Fruit fly (Drosophila melanogaster): Measurements from ENCODE around the gene rk.

Gene rk

DNA sequence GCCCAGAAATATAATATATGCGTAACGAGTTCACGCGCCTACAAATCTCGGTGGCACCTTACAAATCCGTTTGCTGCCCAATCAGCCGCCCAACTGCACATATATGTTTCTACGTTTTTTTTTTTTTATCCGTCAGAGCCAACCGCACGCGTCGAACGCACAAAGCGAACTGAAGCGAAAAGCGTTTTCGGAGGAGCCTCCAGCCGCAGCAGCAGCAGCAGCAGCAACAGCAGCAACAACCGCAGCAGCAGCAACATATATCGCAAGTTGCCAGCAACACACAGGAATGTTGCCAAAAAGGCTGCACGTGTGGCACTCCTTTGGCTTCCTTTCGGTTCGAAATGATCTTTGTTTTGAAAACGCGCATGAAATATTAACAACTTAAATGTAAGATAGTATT is at the start of gene rk:
Gene rk, minus strand, starts transcription at position 171 of the 400 bp plus-strand sequence.
- no peak for TF ChIP-seq insv (optimal IDR thresholded peaks at IDR 0.05)
- no peak for TF ChIP-seq Sin3A (optimal IDR thresholded peaks at IDR 0.05)

DNA sequence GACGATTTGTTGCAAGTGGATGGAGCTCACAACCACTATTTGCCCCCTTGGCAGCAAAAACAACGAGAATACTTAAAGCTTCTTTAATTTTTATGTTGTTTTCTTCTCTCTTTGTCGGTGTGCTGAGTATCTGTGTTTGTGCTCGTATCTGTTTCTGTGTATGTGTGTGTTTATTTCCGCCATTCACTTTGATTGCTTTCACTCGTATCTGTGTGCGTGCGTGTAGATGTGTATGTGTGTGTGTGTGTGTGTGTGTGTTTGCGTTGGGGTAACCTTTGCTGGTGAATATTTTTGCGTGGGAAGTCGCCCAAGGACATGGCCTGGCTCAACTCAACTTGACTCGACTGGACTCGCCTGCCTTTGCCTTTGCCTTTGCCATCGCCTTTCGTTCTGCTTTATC is 48.9 kb upstream of the rk start:
- TF ChIP-seq insv (optimal IDR thresholded peaks at IDR 0.05) (no peak), ttk (optimal IDR thresholded peaks at IDR 0.05) (no peak), Sin3A (optimal IDR thresholded peaks at IDR 0.05) (no peak), psq (optimal IDR thresholded peaks at IDR 0.05) (no peak), h (optimal IDR thresholded peaks at IDR 0.05) (no peak), Myc (optimal IDR thresholded peaks at IDR 0.05) (no peak)

DNA sequence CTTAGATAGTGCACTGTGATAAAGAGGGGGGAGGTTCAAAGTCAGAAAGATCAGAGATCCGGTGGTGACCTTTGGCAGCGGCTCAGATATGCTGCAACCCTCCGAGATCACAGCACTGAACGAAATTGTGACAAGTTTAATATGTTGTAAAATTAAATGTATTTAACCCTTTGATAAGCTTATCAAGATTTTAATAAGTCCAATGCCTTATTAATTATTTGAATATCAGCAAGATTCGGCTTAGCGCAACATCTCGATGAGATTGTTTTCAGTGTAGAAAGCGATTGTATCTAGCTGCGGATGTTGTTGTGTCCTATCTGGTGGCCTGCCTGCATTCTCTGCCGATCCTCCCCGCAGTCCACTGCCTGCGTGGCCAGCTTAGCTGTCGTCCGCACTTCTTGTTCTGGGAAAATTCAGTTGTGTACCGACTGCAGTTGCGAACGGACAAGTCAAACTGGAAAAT is 46.2 kb upstream of the rk start, which contains the start of gene NimC4:
Gene NimC4, plus strand, starts transcription at position 413 of the 463 bp plus-strand sequence.
- TF ChIP-seq h (optimal IDR thresholded peaks at IDR 0.05), result no peak
- no peak for TF ChIP-seq insv (optimal IDR thresholded peaks at IDR 0.05)
- no peak for TF ChIP-seq ttk (optimal IDR thresholded peaks at IDR 0.05)
- no peak for TF ChIP-seq Myc (optimal IDR thresholded peaks at IDR 0.05)
- no peak for TF ChIP-seq psq (optimal IDR thresholded peaks at IDR 0.05)
- TF ChIP-seq Sin3A (optimal IDR thresholded peaks at IDR 0.05), result no peak

DNA sequence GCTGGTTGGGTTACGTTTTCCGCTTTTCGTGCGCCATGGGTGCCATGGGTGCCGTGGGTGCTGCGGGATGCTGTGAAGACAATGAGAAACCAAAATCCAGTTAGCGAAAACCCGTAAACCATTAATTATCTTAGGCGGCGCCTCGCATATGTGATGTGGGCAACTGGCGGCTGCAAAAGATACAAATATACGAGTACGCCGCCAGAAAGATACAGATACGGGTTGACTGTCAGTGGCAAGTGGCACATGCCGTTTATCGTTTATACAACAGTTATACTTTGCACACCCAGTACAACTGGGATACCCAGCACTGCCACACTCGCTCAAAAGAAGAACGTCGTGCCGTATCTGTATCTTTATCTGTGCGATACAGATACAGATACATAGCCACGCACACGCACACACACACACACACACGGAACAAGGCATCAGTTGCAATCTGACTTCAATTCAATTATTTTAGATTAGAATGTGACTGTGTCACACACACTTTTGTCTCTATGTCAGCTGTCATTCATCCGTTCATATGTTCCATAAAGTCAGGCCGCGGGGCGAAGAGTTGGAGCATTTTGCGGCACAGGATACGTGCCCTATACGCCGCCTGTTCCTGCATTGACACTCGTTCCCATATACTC is 44.6 kb upstream of the rk start:
- TF ChIP-seq Myc (optimal IDR thresholded peaks at IDR 0.05), result no peak
- TF ChIP-seq insv (optimal IDR thresholded peaks at IDR 0.05), result no peak
- no peak for TF ChIP-seq psq (optimal IDR thresholded peaks at IDR 0.05)

DNA sequence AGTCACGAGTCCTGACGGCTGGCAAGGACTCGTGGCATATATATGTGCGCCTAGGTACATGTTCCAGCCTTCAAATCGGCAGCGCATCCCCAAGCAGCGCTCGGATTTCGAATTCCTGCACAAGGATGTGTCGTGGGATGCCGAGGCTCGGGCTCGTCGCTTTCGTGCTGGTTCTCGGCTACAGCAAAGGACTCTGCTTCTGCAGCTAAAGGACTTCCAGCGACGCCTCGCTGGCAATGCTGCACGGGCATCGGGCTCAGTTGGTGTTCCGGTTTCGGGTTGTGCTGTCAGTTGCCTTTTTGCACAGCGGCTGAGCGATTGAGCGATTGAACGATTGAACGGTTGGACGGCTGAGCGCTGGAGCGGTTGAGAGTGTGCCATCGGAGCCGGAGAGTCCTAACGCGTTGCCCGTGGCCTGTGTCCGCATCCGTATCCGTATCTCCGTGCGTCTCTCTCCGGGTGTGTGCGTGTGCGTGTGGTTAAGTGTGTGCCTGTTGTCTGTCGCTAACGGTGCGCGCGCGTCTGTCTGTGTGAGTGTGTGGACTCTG is 39.0 kb upstream of the rk start, which contains the start of gene nAChRalpha5:
Gene nAChRalpha5, plus strand, starts transcription at position 235 of the 548 bp plus-strand sequence.
- no peak for TF ChIP-seq h (optimal IDR thresholded peaks at IDR 0.05)
- no peak for TF ChIP-seq Sin3A (optimal IDR thresholded peaks at IDR 0.05)
- TF ChIP-seq psq (optimal IDR thresholded peaks at IDR 0.05), result no peak
- TF ChIP-seq ttk (optimal IDR thresholded peaks at IDR 0.05), result no peak
- TF ChIP-seq Myc (optimal IDR thresholded peaks at IDR 0.05), result no peak
- TF ChIP-seq insv (optimal IDR thresholded peaks at IDR 0.05), result no peak

DNA sequence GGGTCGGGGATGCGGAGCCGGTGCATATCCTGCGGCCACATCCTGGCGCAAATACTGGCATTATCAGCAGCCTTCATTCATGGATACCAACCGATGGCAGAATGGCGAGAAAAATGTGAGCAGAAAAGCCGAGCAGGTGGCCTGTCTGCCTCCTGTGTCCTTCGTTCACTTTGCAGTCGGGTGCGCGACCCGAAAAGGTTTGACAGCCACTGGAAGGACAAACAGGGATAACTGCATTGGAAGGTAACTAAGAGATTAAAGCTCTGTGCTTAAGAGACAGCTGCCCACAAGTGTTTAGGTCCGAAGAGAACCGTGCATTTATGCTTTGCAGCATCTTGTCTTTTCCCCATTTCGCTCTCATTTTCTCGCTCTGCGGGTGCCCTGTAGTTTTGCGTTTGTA is 37.7 kb upstream of the rk start:
- TF ChIP-seq insv (optimal IDR thresholded peaks at IDR 0.05), result no peak
- no peak for TF ChIP-seq Myc (optimal IDR thresholded peaks at IDR 0.05)
- TF ChIP-seq Sin3A (optimal IDR thresholded peaks at IDR 0.05), result no peak
- TF ChIP-seq ttk (optimal IDR thresholded peaks at IDR 0.05), result no peak
- no peak for TF ChIP-seq psq (optimal IDR thresholded peaks at IDR 0.05)
- TF ChIP-seq h (optimal IDR thresholded peaks at IDR 0.05), result no peak

DNA sequence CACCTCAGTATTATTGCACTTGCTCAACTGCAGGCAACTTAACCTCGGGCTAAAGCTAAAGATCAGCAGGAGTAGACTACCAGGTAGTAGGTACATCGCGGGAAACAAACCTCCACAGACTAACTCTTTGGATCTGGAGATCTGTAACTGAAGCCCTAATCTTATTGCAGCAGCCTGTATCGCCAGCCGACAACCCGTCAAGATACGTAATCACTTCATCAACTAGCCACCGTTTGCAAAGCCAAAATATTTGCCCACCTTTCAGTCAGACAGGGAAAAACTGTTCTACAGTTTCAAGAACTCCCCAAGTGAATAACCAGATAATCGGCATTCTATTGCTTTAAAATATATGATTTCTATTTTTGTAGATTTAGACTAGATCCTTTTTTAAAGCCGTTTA is 30.4 kb upstream of the rk start, which contains the start of gene CG18095:
Gene CG18095, minus strand, starts transcription at position 101 of the 400 bp plus-strand sequence.
- TF ChIP-seq Myc (optimal IDR thresholded peaks at IDR 0.05) (no peak), Sin3A (optimal IDR thresholded peaks at IDR 0.05) (no peak), h (optimal IDR thresholded peaks at IDR 0.05) (no peak), ttk (optimal IDR thresholded peaks at IDR 0.05) (no peak), insv (optimal IDR thresholded peaks at IDR 0.05) (no peak), psq (optimal IDR thresholded peaks at IDR 0.05) (no peak)

DNA sequence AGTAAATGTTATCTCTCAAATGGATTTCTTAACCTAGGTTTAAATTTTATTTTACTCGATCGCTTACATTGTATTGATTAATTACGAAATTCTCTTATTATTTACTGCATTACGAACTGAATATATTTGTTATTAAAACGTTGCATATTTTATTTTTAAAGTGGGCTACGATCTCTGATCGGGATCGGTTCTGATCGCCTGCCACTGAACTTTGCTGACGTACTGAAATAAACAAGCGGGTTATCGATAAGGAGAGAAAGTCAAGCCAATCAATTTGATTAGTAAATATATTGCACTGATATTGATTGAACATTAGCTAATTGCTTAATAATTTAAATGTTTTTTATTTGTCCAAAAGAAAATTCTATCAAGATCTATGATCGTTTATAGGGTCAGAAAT is 28.2 kb upstream of the rk start:
- TF ChIP-seq h (optimal IDR thresholded peaks at IDR 0.05) (no peak), insv (optimal IDR thresholded peaks at IDR 0.05) (no peak), ttk (optimal IDR thresholded peaks at IDR 0.05) (no peak)

DNA sequence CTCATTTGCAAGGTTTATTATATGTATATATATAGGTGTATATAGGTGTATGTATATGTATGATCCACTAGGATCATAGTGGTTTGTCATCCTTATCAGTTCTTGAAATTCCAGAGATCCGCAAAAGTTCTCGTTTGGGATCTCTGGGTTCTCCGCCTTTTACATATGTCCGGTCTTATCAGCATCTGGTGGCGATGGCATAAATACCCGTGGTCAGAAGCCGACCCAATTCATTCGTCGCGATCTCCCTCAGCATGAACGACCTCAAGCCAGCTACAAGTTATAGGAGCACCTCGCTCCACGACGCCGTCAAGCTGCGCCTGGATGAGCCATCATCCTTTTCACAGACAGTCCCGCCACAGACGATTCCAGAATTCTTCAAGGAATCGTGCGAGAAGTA is 25.7 kb upstream of the rk start, which contains the start of gene hll:
Gene hll, plus strand, starts transcription at position 224 of the 400 bp plus-strand sequence.
- TF ChIP-seq Sin3A (optimal IDR thresholded peaks at IDR 0.05), result no peak
- TF ChIP-seq Myc (optimal IDR thresholded peaks at IDR 0.05), result no peak
- TF ChIP-seq psq (optimal IDR thresholded peaks at IDR 0.05), result no peak
- no peak for TF ChIP-seq h (optimal IDR thresholded peaks at IDR 0.05)
- no peak for TF ChIP-seq insv (optimal IDR thresholded peaks at IDR 0.05)

DNA sequence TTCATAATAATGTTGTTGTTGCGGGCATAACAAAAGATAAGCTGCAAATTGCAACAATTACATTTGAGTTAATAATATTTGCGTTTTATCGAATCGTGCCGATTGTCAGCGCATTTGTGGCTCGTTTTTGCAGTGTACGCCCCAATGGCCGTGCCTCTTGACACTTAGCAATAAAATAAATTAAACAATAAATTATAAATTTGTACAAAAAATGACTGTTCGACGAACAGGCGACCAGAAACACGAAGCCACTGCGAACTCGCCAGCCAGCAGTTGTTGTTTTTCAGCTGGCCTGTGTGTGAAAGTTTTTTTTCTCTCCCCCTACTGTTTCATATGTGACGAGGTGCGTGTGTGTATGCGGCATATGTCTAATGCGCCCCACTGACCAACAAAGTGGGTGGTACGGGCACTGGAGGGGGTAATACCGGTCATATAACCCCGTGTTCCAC is 24.5 kb upstream of the rk start:
- TF ChIP-seq insv (optimal IDR thresholded peaks at IDR 0.05) (no peak), Myc (optimal IDR thresholded peaks at IDR 0.05) (no peak)

DNA sequence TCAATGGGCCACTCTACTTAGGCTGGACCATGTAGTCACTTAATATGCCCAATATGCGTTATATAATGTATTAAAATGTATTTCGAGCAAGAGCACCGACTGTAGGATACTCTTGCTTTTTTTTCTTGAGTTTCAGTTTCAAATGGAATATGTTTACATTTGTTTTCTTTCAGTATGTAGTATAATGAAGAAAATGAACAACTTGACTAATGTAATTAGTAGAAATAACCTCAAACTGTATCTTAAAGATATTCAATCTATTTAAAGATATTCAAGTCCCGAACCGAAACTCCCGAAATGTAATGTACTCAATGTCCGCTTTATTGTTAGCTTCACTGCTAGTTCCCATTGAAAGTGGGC is 23.7 kb upstream of the rk start:
- TF ChIP-seq h (optimal IDR thresholded peaks at IDR 0.05) (no peak), Myc (optimal IDR thresholded peaks at IDR 0.05) (no peak), Sin3A (optimal IDR thresholded peaks at IDR 0.05) (no peak), psq (optimal IDR thresholded peaks at IDR 0.05) (no peak), ttk (optimal IDR thresholded peaks at IDR 0.05) (no peak), insv (optimal IDR thresholded peaks at IDR 0.05) (no peak)

DNA sequence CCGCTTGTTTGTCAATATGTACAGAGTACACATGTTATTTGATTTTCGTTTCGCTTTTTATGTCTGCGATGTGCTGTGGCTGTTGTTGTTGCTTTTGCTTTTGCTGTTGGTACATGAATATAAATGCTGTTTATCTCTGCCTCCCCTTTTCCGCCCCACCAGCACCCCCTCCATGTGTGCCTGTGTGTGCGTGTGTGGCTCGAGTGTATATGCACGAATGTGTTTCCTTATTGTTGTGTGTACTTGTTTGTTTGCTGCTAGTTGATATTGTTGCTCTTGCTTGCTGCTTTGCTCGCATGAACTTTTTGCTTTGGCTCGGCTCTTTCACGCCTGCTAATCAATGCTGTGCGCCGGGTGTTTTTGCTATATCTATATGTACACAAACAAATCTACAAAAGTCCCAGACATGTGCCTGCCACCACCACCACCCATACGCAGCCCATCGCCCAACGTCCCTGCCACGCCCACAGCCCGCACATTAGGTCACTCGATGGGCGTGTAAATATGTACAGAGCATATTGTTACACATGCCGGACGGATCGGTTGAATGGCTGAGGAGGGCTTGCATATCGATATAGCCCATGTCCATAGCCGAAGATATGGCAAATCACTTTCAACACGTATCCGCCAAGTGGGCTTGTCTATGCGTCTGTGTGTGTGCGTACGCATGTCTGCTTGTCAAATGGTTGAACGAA is 23.1 kb upstream of the rk start:
- TF ChIP-seq h (optimal IDR thresholded peaks at IDR 0.05) (no peak), Myc (optimal IDR thresholded peaks at IDR 0.05) (no peak), Sin3A (optimal IDR thresholded peaks at IDR 0.05) (no peak), psq (optimal IDR thresholded peaks at IDR 0.05) (no peak), ttk (optimal IDR thresholded peaks at IDR 0.05) (no peak), insv (optimal IDR thresholded peaks at IDR 0.05) (no peak)
